Fruit fly (Drosophila melanogaster) whole organism, embryonic: ENCODE measurements around the gene CG13024.
A peak's percentile ranks its signal among the peaks of the same experiment; 100 is the strongest.

Experiments
- Atf6 ChIP-seq: fragments of 200-800 bp; sonication (Bioruptor generic); IDR thresholded peaks from 2 replicates; pipeline ENCODE4 v1.3.6; 2022; ENCODE audit warnings: missing biosample characterization, missing genetic modification characterization
- Bgb ChIP-seq: fragments of 200-800 bp; sonication (Bioruptor generic); IDR thresholded peaks from 2 replicates; pipeline ENCODE4 v1.3.6; 2022; ENCODE audit warnings: missing biosample characterization, missing genetic modification characterization; ENCODE audit not compliant: partially characterized antibody
- CG1024 ChIP-seq: fragments of 200-800 bp; sonication (Bioruptor generic); IDR thresholded peaks from 2 replicates; pipeline ENCODE4 v1.3.6; 2022; ENCODE audit warnings: missing biosample characterization, missing genetic modification characterization
- CG11085 ChIP-seq: fragments of 200-800 bp; sonication (Bioruptor generic); IDR thresholded peaks from 2 replicates; pipeline ENCODE4 v1.3.6; 2022; ENCODE audit warnings: missing biosample characterization, missing genetic modification characterization
- CG11695 ChIP-seq: fragments of 200-800 bp; sonication (Bioruptor generic); IDR thresholded peaks from 3 replicates; pipeline ENCODE4 v1.3.6; 2022; ENCODE audit warnings: missing biosample characterization, missing genetic modification characterization
- CG15269 ChIP-seq: fragments of 200-800 bp; sonication (Bioruptor generic); optimal IDR thresholded peaks from 2 replicates; lab custom pipeline; 2018; ENCODE audit warnings: missing biosample characterization, mild to moderate bottlenecking, missing genetic modification characterization, moderate library complexity
- CG17328 ChIP-seq: fragments of 200-800 bp; sonication (Bioruptor generic); IDR thresholded peaks from 2 replicates; pipeline ENCODE4 v1.3.6; 2022; ENCODE audit warnings: missing biosample characterization, missing genetic modification characterization
- CG17385 ChIP-seq: fragments of 200-800 bp; sonication (Bioruptor generic); optimal IDR thresholded peaks from 3 replicates; lab custom pipeline; 2018; ENCODE audit warnings: missing biosample characterization, mild to moderate bottlenecking, missing genetic modification characterization
- CG31224 ChIP-seq: fragments of 200-800 bp; sonication (Bioruptor generic); IDR thresholded peaks from 2 replicates; pipeline ENCODE4 v1.3.6; 2022; ENCODE audit warnings: missing biosample characterization, missing genetic modification characterization
- CG32532 ChIP-seq: fragments of 200-800 bp; sonication (Bioruptor generic); IDR thresholded peaks from 2 replicates; pipeline ENCODE4 v1.3.6; 2022; ENCODE audit warnings: missing biosample characterization, missing genetic modification characterization
- CG34376 ChIP-seq: fragments of 200-800 bp; sonication (Bioruptor generic); optimal IDR thresholded peaks from 2 replicates; lab custom pipeline; 2018; ENCODE audit warnings: missing biosample characterization, mild to moderate bottlenecking, missing genetic modification characterization
- CG4360 ChIP-seq: fragments of 200-800 bp; sonication (Bioruptor generic); IDR thresholded peaks from 2 replicates; pipeline ENCODE4 v1.3.6; 2022; ENCODE audit warnings: missing biosample characterization, missing genetic modification characterization
- CG4424 ChIP-seq: fragments of 200-800 bp; sonication (Bioruptor generic); optimal IDR thresholded peaks from 3 replicates; lab custom pipeline; 2016; ENCODE audit warnings: missing biosample characterization, missing genetic modification characterization
- CG4854 ChIP-seq: fragments of 200-800 bp; sonication (Bioruptor generic); optimal IDR thresholded peaks from 2 replicates; lab custom pipeline; 2016; ENCODE audit warnings: missing biosample characterization, missing genetic modification characterization, inconsistent platforms
- CG7839 ChIP-seq: fragments of 200-800 bp; sonication (Bioruptor generic); optimal IDR thresholded peaks from 3 replicates; lab custom pipeline; 2018; ENCODE audit warnings: missing biosample characterization, mild to moderate bottlenecking, missing genetic modification characterization, moderate library complexity
- Dbx ChIP-seq: fragments of 200-800 bp; sonication (Bioruptor generic); IDR thresholded peaks from 3 replicates; pipeline ENCODE4 v1.3.6; 2022; ENCODE audit warnings: missing biosample characterization, missing genetic modification characterization
- Dip2 ChIP-seq: fragments of 200-800 bp; sonication (Bioruptor generic); IDR thresholded peaks from 2 replicates; pipeline ENCODE4 v1.3.6; 2022; ENCODE audit warnings: missing biosample characterization, missing genetic modification characterization
- ERR ChIP-seq: fragments of 200-800 bp; sonication (Bioruptor generic); optimal IDR thresholded peaks from 2 replicates; lab custom pipeline; 2016; ENCODE audit warnings: missing biosample characterization, missing genetic modification characterization
- Ets97D ChIP-seq: fragments of 200-800 bp; sonication (Bioruptor generic); optimal IDR thresholded peaks from 3 replicates; lab custom pipeline; 2016; ENCODE audit warnings: missing biosample characterization, missing genetic modification characterization
- H15 ChIP-seq: fragments of 200-800 bp; sonication (Bioruptor generic); IDR thresholded peaks from 3 replicates; pipeline ENCODE4 v1.3.6; 2022; ENCODE audit warnings: missing biosample characterization, missing genetic modification characterization
- HLHmδ ChIP-seq: fragments of 200-800 bp; sonication (Bioruptor generic); optimal IDR thresholded peaks from 2 replicates; lab custom pipeline; 2018; ENCODE audit warnings: missing biosample characterization, mild to moderate bottlenecking, missing genetic modification characterization, moderate library complexity
- HmgZ ChIP-seq: fragments of 200-800 bp; sonication (Bioruptor generic); optimal IDR thresholded peaks from 2 replicates; lab custom pipeline; 2018; ENCODE audit warnings: missing biosample characterization, mild to moderate bottlenecking, missing genetic modification characterization
- Hmr ChIP-seq: fragments of 200-800 bp; sonication (Bioruptor generic); optimal IDR thresholded peaks from 3 replicates; lab custom pipeline; 2017; ENCODE audit warnings: mild to moderate bottlenecking, missing biosample characterization, missing genetic modification reagents, missing genetic modification characterization
- MTF-1 ChIP-seq: fragments of 200-800 bp; sonication (Bioruptor generic); optimal IDR thresholded peaks from 2 replicates; lab custom pipeline; 2018; ENCODE audit warnings: missing biosample characterization, mild to moderate bottlenecking, missing genetic modification characterization, borderline replicate concordance
- Med ChIP-seq: fragments of 200-800 bp; sonication (Bioruptor generic); peaks from one replicate; lab custom pipeline; 2016; ENCODE audit warnings: missing biosample characterization, missing genetic modification characterization, mild to moderate bottlenecking, inconsistent platforms, moderate library complexity
- Meics ChIP-seq: fragments of 200-800 bp; sonication (Bioruptor generic); optimal IDR thresholded peaks from 2 replicates; lab custom pipeline; 2017; ENCODE audit warnings: missing biosample characterization, mild to moderate bottlenecking, missing genetic modification characterization
- Mrtf ChIP-seq: fragments of 200-800 bp; sonication (Bioruptor generic); IDR thresholded peaks from 3 replicates; pipeline ENCODE4 v1.3.6; 2022; ENCODE audit warnings: missing biosample characterization, missing genetic modification characterization
- Pdp1 ChIP-seq, 2 experiments: fragments of 200-800 bp; sonication (Bioruptor generic); optimal IDR thresholded peaks; 3 replicates each; lab custom pipeline; 2016; ENCODE audit warnings: missing biosample characterization in 2 of 2, missing genetic modification characterization in 2 of 2, mild to moderate bottlenecking in 1 of 2, moderate library complexity in 1 of 2
- Rfx ChIP-seq: fragments of 200-800 bp; sonication (Bioruptor generic); IDR thresholded peaks from 2 replicates; pipeline ENCODE4 v1.3.6; 2022; ENCODE audit warnings: missing biosample characterization, missing genetic modification characterization
- Six4 ChIP-seq: fragments of 200-800 bp; sonication (Bioruptor generic); optimal IDR thresholded peaks from 2 replicates; lab custom pipeline; 2016; ENCODE audit warnings: missing biosample characterization, missing genetic modification characterization
- Sox102F ChIP-seq: fragments of 200-800 bp; sonication (Bioruptor generic); optimal IDR thresholded peaks from 2 replicates; lab custom pipeline; 2018; ENCODE audit warnings: missing biosample characterization, mild to moderate bottlenecking, missing genetic modification characterization, moderate library complexity
- Stat92E ChIP-seq, 3 experiments: fragments of >200 bp in 2 of 3; fragments of 200-800 bp in 1 of 3; sonication (Bioruptor generic) in 1 of 3; optimal IDR thresholded peaks; 2 replicates each; lab custom pipeline; 2017 to 2019; ENCODE audit warnings: missing biosample characterization in 3 of 3, missing genetic modification characterization in 3 of 3, mild to moderate bottlenecking in 1 of 3, moderate library complexity in 1 of 3
- TFAM ChIP-seq: fragments of 200-800 bp; sonication (Bioruptor generic); optimal IDR thresholded peaks from 2 replicates; lab custom pipeline; 2017; ENCODE audit warnings: missing biosample characterization, missing genetic modification characterization, inconsistent platforms
- bsh ChIP-seq, 2 experiments: fragments of 200-800 bp; sonication (Bioruptor generic); optimal IDR thresholded peaks; 2 replicates each; lab custom pipeline; 2017 to 2018; ENCODE audit warnings: mild to moderate bottlenecking in 2 of 2, missing biosample characterization in 2 of 2, missing genetic modification characterization in 2 of 2, moderate library complexity in 1 of 2
- btn ChIP-seq: fragments of 200-800 bp; sonication (Bioruptor generic); optimal IDR thresholded peaks from 2 replicates; lab custom pipeline; 2016; ENCODE audit warnings: missing biosample characterization, missing genetic modification characterization
- cato ChIP-seq: fragments of 200-800 bp; sonication (Bioruptor generic); optimal IDR thresholded peaks from 2 replicates; lab custom pipeline; 2016; ENCODE audit warnings: missing biosample characterization, missing genetic modification characterization, borderline replicate concordance
- chinmo ChIP-seq: fragments of 200-800 bp; sonication (Bioruptor generic); IDR thresholded peaks from 4 replicates; pipeline ENCODE4 v1.3.6; 2022; ENCODE audit warnings: missing biosample characterization, missing genetic modification characterization; ENCODE audit not compliant: partially characterized antibody
- chn ChIP-seq: fragments of 200-800 bp; sonication (Bioruptor generic); optimal IDR thresholded peaks from 2 replicates; lab custom pipeline; 2016; ENCODE audit warnings: missing biosample characterization, missing genetic modification characterization
- crol ChIP-seq: fragments of 200-800 bp; sonication (Bioruptor generic); IDR thresholded peaks from 2 replicates; pipeline ENCODE4 v1.3.6; 2022; ENCODE audit warnings: missing biosample characterization, missing genetic modification characterization
- gsb ChIP-seq: fragments of 200-800 bp; sonication (Bioruptor generic); IDR thresholded peaks from 2 replicates; pipeline ENCODE4 v1.3.6; 2022; ENCODE audit warnings: missing biosample characterization, missing genetic modification characterization
- hb ChIP-seq: fragments of 200-800 bp; sonication (Bioruptor generic); IDR thresholded peaks from 3 replicates; pipeline ENCODE4 v1.3.6; 2022; ENCODE audit warnings: missing biosample characterization, missing genetic modification characterization; ENCODE audit not compliant: partially characterized antibody
- ken ChIP-seq: fragments of 200-800 bp; sonication (Bioruptor generic); IDR thresholded peaks from 3 replicates; pipeline ENCODE4 v1.3.6; 2022; ENCODE audit warnings: missing biosample characterization, missing genetic modification characterization
- lmd ChIP-seq: fragments of 200-800 bp; sonication (Bioruptor generic); IDR thresholded peaks from 2 replicates; pipeline ENCODE4 v1.3.6; 2022; ENCODE audit warnings: missing biosample characterization, missing genetic modification characterization
- mld ChIP-seq: fragments of 200-800 bp; sonication (Bioruptor generic); IDR thresholded peaks from 3 replicates; pipeline ENCODE4 v1.3.6; 2022; ENCODE audit warnings: missing biosample characterization, missing genetic modification characterization; ENCODE audit not compliant: partially characterized antibody
- nmo ChIP-seq: fragments of 200-800 bp; sonication (Bioruptor generic); optimal IDR thresholded peaks from 2 replicates; lab custom pipeline; 2018; ENCODE audit warnings: missing biosample characterization, mild to moderate bottlenecking, missing genetic modification characterization, moderate library complexity
- nom ChIP-seq: fragments of 200-800 bp; sonication (Bioruptor generic); optimal IDR thresholded peaks from 2 replicates; lab custom pipeline; 2017; ENCODE audit warnings: missing biosample characterization, missing genetic modification characterization, mild to moderate bottlenecking, moderate library complexity, missing genetic modification reagents
- sr ChIP-seq: fragments of 200-800 bp; sonication (Bioruptor generic); IDR thresholded peaks from 3 replicates; pipeline ENCODE4 v1.3.6; 2022; ENCODE audit warnings: missing biosample characterization, missing genetic modification characterization
- trem ChIP-seq: fragments of 200-800 bp; optimal IDR thresholded peaks from 3 replicates; lab custom pipeline; 2019; ENCODE audit warnings: missing biosample characterization, mild to moderate bottlenecking, missing genetic modification characterization, moderate library complexity
- ttk ChIP-seq: fragments of 200-800 bp; sonication (Bioruptor generic); IDR thresholded peaks from 2 replicates; pipeline ENCODE4 v2.1.2; 2022; ENCODE audit warnings: missing biosample characterization, missing genetic modification characterization
- z ChIP-seq: fragments of 200-800 bp; sonication (Bioruptor generic); IDR thresholded peaks from 3 replicates; pipeline ENCODE4 v1.3.6; 2022; ENCODE audit warnings: missing biosample characterization, missing genetic modification characterization

The CG13024 gene

dm6 chr3L:16800026-16800425 lies 28.8 kb downstream of the CG13024 start (continued):
- TF ChIP-seq CG11695 (no peak), CG34376 (GFP tag; lab: Kevin White, UChicago) (peak; percentile 14), HLHmδ (peak; percentile 80), chinmo (GFP tag; lab: Robert Waterston, UW) (peak; percentile 61; the same call in 1 of the 4 replicates), CG31224 (GFP tag; lab: Robert Waterston, UW) (no peak), gsb (GFP tag; lab: Robert Waterston, UW) (no peak), H15 (GFP tag; lab: Robert Waterston, UW) (no peak), bsh (GFP tag; optimal IDR thresholded peaks at IDR 0.05; lab: Kevin White, UChicago) (peak in 1 of 2 experiments; percentile 25), CG1024 (GFP tag; lab: Robert Waterston, UW) (no peak), cato (no peak), btn (no peak), CG17385 (peak; percentile 1), mld (no peak), Ets97D (GFP tag; lab: Kevin White, UChicago) (no peak), Hmr (GFP tag; lab: Kevin White, UChicago) (peak; percentile 16), Six4 (GFP tag; lab: Kevin White, UChicago) (no peak), sr (GFP tag; lab: Robert Waterston, UW) (no peak), Pdp1 (GFP tag; optimal IDR thresholded peaks at IDR 0.05; lab: Kevin White, UChicago) (peak in 1 of 2 experiments; percentile 60), trem (tag; lab: Kevin White, UChicago) (no peak), ken (GFP tag; lab: Robert Waterston, UW) (0 out of 3 replicates have a peak, but pooled peaks have one; percentile 11), CG17328 (GFP tag; lab: Robert Waterston, UW) (no peak), Dip2 (GFP tag; lab: Robert Waterston, UW) (no peak), Sox102F (GFP tag; lab: Kevin White, UChicago) (no peak), hb (GFP tag; lab: Robert Waterston, UW) (no peak), z (GFP tag; lab: Robert Waterston, UW) (no peak), lmd (GFP tag; lab: Robert Waterston, UW) (no peak), CG4854 (GFP tag; lab: Kevin White, UChicago) (no peak), ttk (GFP tag; lab: Robert Waterston, UW) (0 out of 2 replicates have a peak, but pooled peaks have one; percentile 13), HmgZ (tag; lab: Kevin White, UChicago) (no peak), CG32532 (GFP tag; lab: Robert Waterston, UW) (peak; percentile 43; the same call in 1 of the 2 replicates), Stat92E (GFP tag; optimal IDR thresholded peaks at IDR 0.05; lab: Kevin White, UChicago) (peak in 1 of 3 experiments; percentile 13), nom (peak; percentile 85), CG4360 (GFP tag; lab: Robert Waterston, UW) (no peak), MTF-1 (GFP tag; lab: Kevin White, UChicago) (peak; percentile 39), Bgb (peak; percentile 47), Med (GFP tag; lab: Kevin White, UChicago) (peak; percentile 74), Atf6 (GFP tag; lab: Robert Waterston, UW) (no peak), ERR (GFP tag; lab: Kevin White, UChicago) (peak; percentile 30), Rfx (peak; percentile 35; the same call in 1 of the 2 replicates), Dbx (GFP tag; lab: Robert Waterston, UW) (0 out of 3 replicates have a peak, but pooled peaks have one; percentile 23), CG4424 (no peak), TFAM (GFP tag; lab: Kevin White, UChicago) (no peak), Mrtf (GFP tag; lab: Robert Waterston, UW) (0 out of 3 replicates have a peak, but pooled peaks have one; percentile 18), chn (no peak), CG7839 (no peak), CG11085 (GFP tag; lab: Robert Waterston, UW) (no peak), Meics (peak; percentile 7), CG15269 (no peak), crol (GFP tag; lab: Robert Waterston, UW) (peak; percentile 21; the same call in 1 of the 2 replicates), nmo (no peak)
